Fruit fly (Drosophila melanogaster) whole organism, embryonic: ENCODE measurements around the gene CG4968.

ENCODE experiments used
- Ada2b ChIP-seq: fragments of 200-800 bp; sonication (Bioruptor generic); IDR thresholded peaks from 2 replicates; pipeline ENCODE4 v1.3.6; 2022; ENCODE audit warnings: missing biosample characterization, missing genetic modification characterization
- BEAF-32 ChIP-seq: fragments of 200-800 bp; sonication (Bioruptor generic); optimal IDR thresholded peaks from 3 replicates; lab custom pipeline; 2017; ENCODE audit warnings: missing biosample characterization, missing genetic modification characterization, mild to moderate bottlenecking, moderate library complexity, missing genetic modification reagents
- BtbVII ChIP-seq: fragments of 200-800 bp; sonication (Bioruptor generic); optimal IDR thresholded peaks from 3 replicates; lab custom pipeline; 2017; ENCODE audit warnings: missing biosample characterization, mild to moderate bottlenecking, missing genetic modification characterization
- CG10431 ChIP-seq: fragments of 200-800 bp; sonication (Bioruptor generic); optimal IDR thresholded peaks from 3 replicates; lab custom pipeline; 2018; ENCODE audit warnings: missing biosample characterization, mild to moderate bottlenecking, missing genetic modification characterization
- CG10462 ChIP-seq: fragments of 200-800 bp; sonication (Bioruptor generic); optimal IDR thresholded peaks from 2 replicates; lab custom pipeline; 2016; ENCODE audit warnings: missing biosample characterization, missing genetic modification characterization
- CG10565 ChIP-seq: fragments of 200-800 bp; sonication (Bioruptor generic); optimal IDR thresholded peaks from 3 replicates; lab custom pipeline; 2016; ENCODE audit warnings: missing biosample characterization, mild to moderate bottlenecking, missing genetic modification characterization
- CG11398 ChIP-seq: fragments of 200-800 bp; sonication (Bioruptor generic); optimal IDR thresholded peaks from 2 replicates; lab custom pipeline; 2016; ENCODE audit warnings: missing biosample characterization, missing genetic modification characterization
- CG11695 ChIP-seq: fragments of 200-800 bp; sonication (Bioruptor generic); IDR thresholded peaks from 3 replicates; pipeline ENCODE4 v1.3.6; 2022; ENCODE audit warnings: missing biosample characterization, missing genetic modification characterization
- CG11723 ChIP-seq: fragments of 200-800 bp; sonication (Bioruptor generic); optimal IDR thresholded peaks from 2 replicates; lab custom pipeline; 2017; ENCODE audit warnings: missing biosample characterization, mild to moderate bottlenecking, missing genetic modification characterization
- CG12104 ChIP-seq: fragments of 200-800 bp; sonication (Bioruptor generic); optimal IDR thresholded peaks from 3 replicates; lab custom pipeline; 2016; ENCODE audit warnings: missing biosample characterization, missing genetic modification characterization
- CG14965 ChIP-seq: fragments of 200-800 bp; sonication (Bioruptor generic); optimal IDR thresholded peaks from 2 replicates; lab custom pipeline; 2016; ENCODE audit warnings: missing biosample characterization, missing genetic modification characterization, borderline replicate concordance
- CG15479 ChIP-seq: fragments of 200-800 bp; sonication (Bioruptor generic); optimal IDR thresholded peaks from 3 replicates; lab custom pipeline; 2019; ENCODE audit warnings: missing biosample characterization, mild to moderate bottlenecking, missing genetic modification characterization, moderate library complexity
- CG1603 ChIP-seq: fragments of 200-800 bp; sonication (Bioruptor generic); optimal IDR thresholded peaks from 2 replicates; lab custom pipeline; 2019; ENCODE audit warnings: missing biosample characterization, mild to moderate bottlenecking, missing genetic modification characterization, moderate library complexity
- CG16779 ChIP-seq: fragments of 200-800 bp; sonication (Bioruptor generic); IDR thresholded peaks from 2 replicates; pipeline ENCODE4 v1.3.6; 2022; ENCODE audit warnings: missing biosample characterization, missing genetic modification characterization
- CG16863 ChIP-seq: fragments of 200-800 bp; sonication (Bioruptor generic); optimal IDR thresholded peaks from 3 replicates; lab custom pipeline; 2016; ENCODE audit warnings: missing biosample characterization, missing genetic modification characterization
- CG17385 ChIP-seq: fragments of 200-800 bp; sonication (Bioruptor generic); optimal IDR thresholded peaks from 3 replicates; lab custom pipeline; 2018; ENCODE audit warnings: missing biosample characterization, mild to moderate bottlenecking, missing genetic modification characterization
- CG17912 ChIP-seq: fragments of 200-800 bp; sonication (Bioruptor generic); optimal IDR thresholded peaks from 2 replicates; lab custom pipeline; 2018; ENCODE audit warnings: missing biosample characterization, mild to moderate bottlenecking, missing genetic modification characterization
- CG2875 ChIP-seq: fragments of 200-800 bp; sonication (Bioruptor generic); optimal IDR thresholded peaks from 2 replicates; lab custom pipeline; 2017; ENCODE audit warnings: missing biosample characterization, mild to moderate bottlenecking, missing genetic modification characterization, missing genetic modification reagents
- CG31388 ChIP-seq: fragments of 200-800 bp; sonication (Bioruptor generic); optimal IDR thresholded peaks from 2 replicates; lab custom pipeline; 2016; ENCODE audit warnings: missing biosample characterization, missing genetic modification characterization
- CG6791 ChIP-seq: fragments of 200-800 bp; sonication (Bioruptor generic); IDR thresholded peaks from 3 replicates; pipeline ENCODE4 v1.3.6; 2022; ENCODE audit warnings: missing biosample characterization, missing genetic modification characterization; ENCODE audit not compliant: partially characterized antibody
- CG7963 ChIP-seq: fragments of 200-800 bp; sonication (Bioruptor generic); IDR thresholded peaks from 3 replicates; pipeline ENCODE4 v1.3.6; 2022; ENCODE audit warnings: missing biosample characterization, missing genetic modification characterization; ENCODE audit not compliant: partially characterized antibody
- CG7987 ChIP-seq: fragments of 200-800 bp; sonication (Bioruptor generic); optimal IDR thresholded peaks from 2 replicates; lab custom pipeline; 2018; ENCODE audit warnings: missing biosample characterization, mild to moderate bottlenecking, missing genetic modification characterization, moderate library complexity
- CrebB ChIP-seq: fragments of 200-800 bp; sonication (Bioruptor generic); optimal IDR thresholded peaks from 3 replicates; lab custom pipeline; 2018; ENCODE audit warnings: missing biosample characterization, mild to moderate bottlenecking, missing genetic modification characterization
- Dad ChIP-seq: fragments of 200-800 bp; sonication (Bioruptor generic); optimal IDR thresholded peaks from 3 replicates; lab custom pipeline; 2016; ENCODE audit warnings: missing biosample characterization, missing genetic modification characterization
- Fer2 ChIP-seq: fragments of 200-800 bp; sonication (Bioruptor generic); optimal IDR thresholded peaks from 2 replicates; lab custom pipeline; 2018; ENCODE audit warnings: missing biosample characterization, mild to moderate bottlenecking, missing genetic modification characterization, moderate library complexity
- HLH54F ChIP-seq: fragments of 200-800 bp; sonication (Bioruptor generic); optimal IDR thresholded peaks from 3 replicates; lab custom pipeline; 2016; ENCODE audit warnings: missing biosample characterization, missing genetic modification characterization
- Hand ChIP-seq: fragments of 200-800 bp; sonication (Bioruptor generic); optimal IDR thresholded peaks from 2 replicates; lab custom pipeline; 2017; ENCODE audit warnings: mild to moderate bottlenecking, missing biosample characterization, missing genetic modification reagents, missing genetic modification characterization
- Lhr ChIP-seq: fragments of 200-800 bp; sonication (Bioruptor generic); optimal IDR thresholded peaks from 3 replicates; lab custom pipeline; 2017; ENCODE audit warnings: mild to moderate bottlenecking, missing biosample characterization, missing genetic modification reagents, missing genetic modification characterization
- Med ChIP-seq: fragments of 200-800 bp; sonication (Bioruptor generic); peaks from one replicate; lab custom pipeline; 2016; ENCODE audit warnings: missing biosample characterization, missing genetic modification characterization, mild to moderate bottlenecking, inconsistent platforms, moderate library complexity
- NC2β ChIP-seq: fragments of 200-800 bp; sonication (Bioruptor generic); optimal IDR thresholded peaks from 2 replicates; lab custom pipeline; 2016; ENCODE audit warnings: missing biosample characterization, missing genetic modification characterization
- Nf-YA ChIP-seq: fragments of 200-800 bp; sonication (Bioruptor generic); IDR thresholded peaks from 2 replicates; pipeline ENCODE4 v1.3.6; 2022; ENCODE audit warnings: missing biosample characterization, missing genetic modification characterization
- Nf-YB ChIP-seq: fragments of 200-800 bp; sonication (Bioruptor generic); optimal IDR thresholded peaks from 3 replicates; lab custom pipeline; 2019; ENCODE audit warnings: missing biosample characterization, mild to moderate bottlenecking, missing genetic modification characterization, moderate library complexity
- Oaz ChIP-seq: fragments of 200-800 bp; sonication (Bioruptor generic); IDR thresholded peaks from 2 replicates; pipeline ENCODE4 v1.3.6; 2022; ENCODE audit warnings: missing biosample characterization, missing genetic modification characterization
- Sox100B ChIP-seq: fragments of 200-800 bp; sonication (Bioruptor generic); optimal IDR thresholded peaks from 3 replicates; lab custom pipeline; 2018; ENCODE audit warnings: missing biosample characterization, mild to moderate bottlenecking, missing genetic modification characterization
- Trl ChIP-seq, 3 experiments: fragments of >200 bp in 2 of 3; fragments of 200-800 bp in 1 of 3; sonication (Bioruptor generic) in 1 of 3; optimal IDR thresholded peaks; 2 replicates in 1 of 3; 3 replicates in 2 of 3; lab custom pipeline; 2016 to 2017; ENCODE audit warnings: missing biosample characterization in 1 of 3, missing genetic modification characterization in 1 of 3
- ase ChIP-seq: fragments of 200-800 bp; sonication (Bioruptor generic); IDR thresholded peaks from 3 replicates; pipeline ENCODE4 v1.3.6; 2022; ENCODE audit warnings: missing biosample characterization, missing genetic modification characterization
- bsh ChIP-seq, 2 experiments: fragments of 200-800 bp; sonication (Bioruptor generic); optimal IDR thresholded peaks; 2 replicates each; lab custom pipeline; 2017 to 2018; ENCODE audit warnings: mild to moderate bottlenecking in 2 of 2, missing biosample characterization in 2 of 2, missing genetic modification characterization in 2 of 2, moderate library complexity in 1 of 2
- chn ChIP-seq: fragments of 200-800 bp; sonication (Bioruptor generic); optimal IDR thresholded peaks from 2 replicates; lab custom pipeline; 2016; ENCODE audit warnings: missing biosample characterization, missing genetic modification characterization
- en ChIP-seq: fragments of 200-800 bp; sonication (Bioruptor generic); optimal IDR thresholded peaks from 2 replicates; lab custom pipeline; 2016; ENCODE audit warnings: missing biosample characterization, missing genetic modification characterization
- esg ChIP-seq: fragments of 200-800 bp; sonication (Bioruptor generic); conservative IDR thresholded peaks from 2 replicates; pipeline ENCODE4 v1.3.6; 2022; ENCODE audit warnings: missing biosample characterization, missing genetic modification characterization
- ewg ChIP-seq: fragments of 200-800 bp; sonication (Bioruptor generic); optimal IDR thresholded peaks from 3 replicates; lab custom pipeline; 2017; ENCODE audit warnings: mild to moderate bottlenecking, missing biosample characterization, missing genetic modification reagents, missing genetic modification characterization
- ftz-f1 ChIP-seq: fragments of 200-800 bp; sonication (Bioruptor generic); optimal IDR thresholded peaks from 2 replicates; lab custom pipeline; 2016; ENCODE audit warnings: missing biosample characterization, missing genetic modification characterization
- gro ChIP-seq: fragments of 200-800 bp; sonication (Bioruptor generic); optimal IDR thresholded peaks from 2 replicates; lab custom pipeline; 2016; ENCODE audit warnings: missing biosample characterization, missing genetic modification characterization
- jumu ChIP-seq: fragments of 200-800 bp; sonication (Bioruptor generic); optimal IDR thresholded peaks from 3 replicates; lab custom pipeline; 2016; ENCODE audit warnings: missing biosample characterization, missing genetic modification characterization
- kah ChIP-seq: fragments of 200-800 bp; sonication (Bioruptor generic); optimal IDR thresholded peaks from 2 replicates; lab custom pipeline; 2018; ENCODE audit warnings: missing biosample characterization, mild to moderate bottlenecking, missing genetic modification characterization
- oc ChIP-seq: fragments of 200-800 bp; sonication (Bioruptor generic); optimal IDR thresholded peaks from 2 replicates; lab custom pipeline; 2018; ENCODE audit warnings: missing biosample characterization, mild to moderate bottlenecking, missing genetic modification characterization, moderate library complexity
- sens-2 ChIP-seq: fragments of 200-800 bp; sonication (Bioruptor generic); IDR thresholded peaks from 2 replicates; pipeline ENCODE4 v1.3.6; 2022; ENCODE audit warnings: missing biosample characterization, missing genetic modification characterization
- seq ChIP-seq: fragments of 200-800 bp; sonication (Bioruptor generic); IDR thresholded peaks from 2 replicates; pipeline ENCODE4 v1.3.6; 2022; ENCODE audit warnings: missing biosample characterization, missing genetic modification characterization
- sima ChIP-seq: fragments of 200-800 bp; sonication (Bioruptor generic); optimal IDR thresholded peaks from 2 replicates; lab custom pipeline; 2016; ENCODE audit warnings: missing biosample characterization, missing genetic modification characterization
- sr ChIP-seq: fragments of 200-800 bp; sonication (Bioruptor generic); IDR thresholded peaks from 3 replicates; pipeline ENCODE4 v1.3.6; 2022; ENCODE audit warnings: missing biosample characterization, missing genetic modification characterization
- wor ChIP-seq: fragments of 200-800 bp; sonication (Bioruptor generic); IDR thresholded peaks from 2 replicates; pipeline ENCODE4 v1.3.6; 2022; ENCODE audit warnings: missing biosample characterization, missing genetic modification characterization
- yki ChIP-seq: fragments of >200 bp; optimal IDR thresholded peaks from 3 replicates; lab custom pipeline; 2018

Gene CG4968

dm6 chr2L:10298306-10298705, 8.4 kb upstream of the CG4968 start (continued):
- TF ChIP-seq CG17912 (GFP tag; lab: Kevin White, UChicago) (peak; percentile 61), CG7963 (no peak; the same call in 2 of the 3 replicates), Lhr (GFP tag; lab: Kevin White, UChicago) (peak; percentile 58), CG11398 (GFP tag; lab: Kevin White, UChicago) (no peak), ftz-f1 (no peak), CG12104 (GFP tag; lab: Kevin White, UChicago) (no peak), CG10462 (GFP tag; lab: Kevin White, UChicago) (peak; percentile 29), BtbVII (GFP tag; lab: Kevin White, UChicago) (no peak), yki (lab: Kevin White, UChicago) (no peak), Trl (optimal IDR thresholded peaks at IDR 0.05; lab: Kevin White, UChicago) (no peak), Trl (GFP tag; optimal IDR thresholded peaks at IDR 0.05; lab: Kevin White, UChicago) (no peak), CG31388 (GFP tag; lab: Kevin White, UChicago) (no peak), CG16779 (GFP tag; lab: Robert Waterston, UW) (no peak), CG7987 (GFP tag; lab: Kevin White, UChicago) (no peak), Nf-YA (GFP tag; lab: Robert Waterston, UW) (no peak), NC2β (GFP tag; lab: Kevin White, UChicago) (peak; percentile 23), oc (tag; lab: Kevin White, UChicago) (no peak), CG15479 (no peak), sr (no peak), sima (GFP tag; lab: Kevin White, UChicago) (no peak), CG1603 (tag; lab: Kevin White, UChicago) (peak; percentile 65), bsh (GFP tag; optimal IDR thresholded peaks at IDR 0.05; lab: Kevin White, UChicago) (no peak), Fer2 (tag; lab: Kevin White, UChicago) (no peak), CG11695 (GFP tag; lab: Robert Waterston, UW) (no peak), sens-2 (GFP tag; lab: Robert Waterston, UW) (no peak), Oaz (GFP tag; lab: Robert Waterston, UW) (no peak), en (no peak), CG16863 (GFP tag; lab: Kevin White, UChicago) (no peak), Sox100B (GFP tag; lab: Kevin White, UChicago) (no peak), CG6791 (GFP tag; lab: Robert Waterston, UW) (peak; percentile 92), kah (GFP tag; lab: Kevin White, UChicago) (no peak), ase (GFP tag; lab: Robert Waterston, UW) (no peak), HLH54F (GFP tag; lab: Kevin White, UChicago) (no peak), gro (GFP tag; lab: Kevin White, UChicago) (no peak), ewg (no peak), seq (GFP tag; lab: Robert Waterston, UW) (no peak), CrebB (tag; lab: Kevin White, UChicago) (no peak), Ada2b (GFP tag; lab: Robert Waterston, UW) (no peak), Med (GFP tag; lab: Kevin White, UChicago) (peak; percentile 81), CG14965 (GFP tag; lab: Kevin White, UChicago) (no peak), CG17385 (GFP tag; lab: Kevin White, UChicago) (no peak), Nf-YB (GFP tag; lab: Kevin White, UChicago) (peak; percentile 35), CG10431 (no peak), esg (GFP tag; lab: Robert Waterston, UW) (no peak), CG10565 (GFP tag; lab: Kevin White, UChicago) (no peak), jumu (GFP tag; lab: Kevin White, UChicago) (peak; percentile 26), Hand (GFP tag; lab: Kevin White, UChicago) (no peak), Dad (no peak), CG11723 (no peak), chn (GFP tag; lab: Kevin White, UChicago) (no peak), wor (no peak), BEAF-32 (GFP tag; lab: Kevin White, UChicago) (peak; percentile 15), CG2875 (GFP tag; lab: Kevin White, UChicago) (no peak)
